Worm (Caenorhabditis elegans) whole organism, L4 larva: Measurements from ENCODE around the gene npax-4.

Experiments used
- D1046.2 ChIP-seq: fragments of 200-800 bp; sonication (Bioruptor generic); IDR thresholded peaks from 2 replicates; pipeline ENCODE4 v1.3.6; 2022; ENCODE audit warnings: missing genetic modification characterization, missing compliant biosample characterization
- F49E8.2 ChIP-seq: sonication (generic microtip); optimal IDR thresholded peaks from 2 replicates; lab custom pipeline; 2016; ENCODE audit warnings: missing compliant biosample characterization, mild to moderate bottlenecking, missing genetic modification characterization, borderline replicate concordance
- ZK337.2 ChIP-seq: fragments of 200-800 bp; sonication (Bioruptor generic); IDR thresholded peaks from 2 replicates; pipeline ENCODE4 v1.3.6; 2022; ENCODE audit warnings: missing genetic modification reagents, missing genetic modification characterization, missing compliant biosample characterization
- ZK546.5 ChIP-seq, 2 experiments: sonication (generic microtip); optimal IDR thresholded peaks; 2 replicates each; lab custom pipeline; 2017; ENCODE audit warnings: missing biosample characterization in 2 of 2, missing genetic modification characterization in 2 of 2
- aha-1 ChIP-seq: fragments of 150-350 bp; peaks from one replicate; lab custom pipeline; 2014; ENCODE audit warnings: missing biosample characterization, missing genetic modification characterization
- arid-1 ChIP-seq: fragments of 200-800 bp; sonication (Bioruptor generic); conservative IDR thresholded peaks from 2 replicates; pipeline ENCODE4 v1.3.6; 2022; ENCODE audit warnings: missing genetic modification reagents, missing genetic modification characterization, missing compliant biosample characterization
- ceh-28 ChIP-seq: fragments of 150-350 bp; optimal IDR thresholded peaks from 2 replicates; lab custom pipeline; 2014; ENCODE audit warnings: missing biosample characterization, missing genetic modification reagents, missing genetic modification characterization
- ceh-32 ChIP-seq: sonication (generic microtip); optimal IDR thresholded peaks from 2 replicates; lab custom pipeline; 2016; ENCODE audit warnings: mild to moderate bottlenecking, missing genetic modification characterization, missing compliant biosample characterization; ENCODE audit not compliant: poor library complexity
- ces-1 ChIP-seq: fragments of 150-350 bp; sonication (generic microtip); optimal IDR thresholded peaks from 4 replicates; lab custom pipeline; 2014; ENCODE audit warnings: missing biosample characterization, missing genetic modification reagents, missing genetic modification characterization
- daf-16 ChIP-seq, 3 experiments: sonication (generic microtip); optimal IDR thresholded peaks; 2 replicates each; lab custom pipeline; 2016 to 2017; ENCODE audit warnings: missing genetic modification characterization in 3 of 3, missing genetic modification reagents in 3 of 3, mild to moderate bottlenecking in 2 of 3, missing compliant biosample characterization in 2 of 3, missing biosample characterization in 1 of 3, moderate library complexity in 1 of 3
- daf-8 ChIP-seq: fragments of 200-800 bp; sonication (Bioruptor generic); IDR thresholded peaks from 2 replicates; pipeline ENCODE4 v1.3.6; 2022; ENCODE audit warnings: missing genetic modification characterization, missing compliant biosample characterization
- dmd-9 ChIP-seq: fragments of 200-800 bp; sonication (Bioruptor generic); IDR thresholded peaks from 2 replicates; pipeline ENCODE4 v1.3.6; 2022; ENCODE audit warnings: missing genetic modification reagents, missing genetic modification characterization, missing compliant biosample characterization
- duxl-1 ChIP-seq: sonication (generic microtip); optimal IDR thresholded peaks from 2 replicates; lab custom pipeline; 2016; ENCODE audit warnings: mild to moderate bottlenecking, missing genetic modification characterization, moderate library complexity, missing compliant biosample characterization; ENCODE audit not compliant: poor library complexity
- dve-1 ChIP-seq: sonication (generic microtip); optimal IDR thresholded peaks from 2 replicates; lab custom pipeline; 2017; ENCODE audit warnings: antibody characterized with exemption, mild to moderate bottlenecking, missing genetic modification characterization, missing compliant biosample characterization; ENCODE audit not compliant: insufficient read depth
- egl-43 ChIP-seq: fragments of 200-800 bp; sonication (Bioruptor generic); IDR thresholded peaks from 2 replicates; pipeline ENCODE4 v1.3.6; 2022; ENCODE audit warnings: missing genetic modification reagents, missing genetic modification characterization, missing compliant biosample characterization
- hlh-11 ChIP-seq: fragments of 200-800 bp; sonication (Bioruptor generic); optimal IDR thresholded peaks from 2 replicates; lab custom pipeline; 2018; ENCODE audit warnings: mild to moderate bottlenecking, missing genetic modification characterization, missing compliant biosample characterization
- hlh-30 ChIP-seq: sonication (generic microtip); optimal IDR thresholded peaks from 2 replicates; lab custom pipeline; 2017; ENCODE audit warnings: antibody characterized with exemption, mild to moderate bottlenecking, missing genetic modification characterization, missing compliant biosample characterization; ENCODE audit not compliant: insufficient read depth
- hmg-1.1 ChIP-seq: fragments of 200-800 bp; sonication (Bioruptor generic); IDR thresholded peaks from 2 replicates; pipeline ENCODE4 v1.3.6; 2022; ENCODE audit warnings: missing genetic modification reagents, missing genetic modification characterization, missing compliant biosample characterization
- lin-13 ChIP-seq: fragments of 150-350 bp; optimal IDR thresholded peaks from 2 replicates; lab custom pipeline; 2014; ENCODE audit warnings: missing biosample characterization, missing genetic modification reagents, missing genetic modification characterization
- lin-29 ChIP-seq: fragments of 200-800 bp; sonication (Bioruptor generic); IDR thresholded peaks from 2 replicates; pipeline ENCODE4 v1.3.6; 2022; ENCODE audit warnings: missing genetic modification reagents, missing genetic modification characterization, missing compliant biosample characterization
- madf-9 ChIP-seq: fragments of 200-800 bp; sonication (Bioruptor generic); conservative IDR thresholded peaks from 2 replicates; pipeline ENCODE4 v1.3.6; 2022; ENCODE audit warnings: missing genetic modification reagents, missing genetic modification characterization, missing compliant biosample characterization
- mdl-1 ChIP-seq, 2 experiments: fragments of 150-350 bp in 1 of 2; sonication (generic microtip) in 1 of 2; optimal IDR thresholded peaks; 2 replicates each; lab custom pipeline; 2014 to 2017; ENCODE audit warnings: missing biosample characterization in 2 of 2, missing genetic modification characterization in 2 of 2
- mdt-29 ChIP-seq: fragments of 200-800 bp; sonication (Bioruptor generic); IDR thresholded peaks from 2 replicates; pipeline ENCODE4 v1.3.6; 2022; ENCODE audit warnings: missing genetic modification reagents, missing genetic modification characterization, missing compliant biosample characterization
- mep-1 ChIP-seq: fragments of 150-350 bp; sonication (generic microtip); optimal IDR thresholded peaks from 3 replicates; lab custom pipeline; 2014; ENCODE audit warnings: missing biosample characterization, missing genetic modification characterization
- mes-2 ChIP-seq: sonication (generic microtip); optimal IDR thresholded peaks from 2 replicates; lab custom pipeline; 2016; ENCODE audit warnings: missing genotype, mild to moderate bottlenecking, missing genetic modification characterization, missing compliant biosample characterization; ENCODE audit not compliant: poor library complexity, severe bottlenecking
- mxl-3 ChIP-seq: fragments of 200-800 bp; sonication (Bioruptor generic); optimal IDR thresholded peaks from 2 replicates; lab custom pipeline; 2018; ENCODE audit warnings: mild to moderate bottlenecking, missing genetic modification characterization, missing compliant biosample characterization
- nhr-102 ChIP-seq: sonication (generic microtip); optimal IDR thresholded peaks from 2 replicates; lab custom pipeline; 2016; ENCODE audit warnings: mild to moderate bottlenecking, missing genetic modification characterization, moderate library complexity, missing compliant biosample characterization
- nhr-11 ChIP-seq: fragments of 150-350 bp; optimal IDR thresholded peaks from 2 replicates; lab custom pipeline; 2014; ENCODE audit warnings: missing biosample characterization, missing genetic modification characterization
- nhr-25 ChIP-seq: sonication (generic microtip); optimal IDR thresholded peaks from 2 replicates; lab custom pipeline; 2017; ENCODE audit warnings: missing genetic modification characterization, mild to moderate bottlenecking, missing compliant biosample characterization, antibody characterized with exemption, moderate library complexity, borderline replicate concordance; ENCODE audit not compliant: insufficient read depth
- nhr-28 ChIP-seq: fragments of 150-350 bp; optimal IDR thresholded peaks from 2 replicates; lab custom pipeline; 2014; ENCODE audit warnings: missing biosample characterization, missing genetic modification characterization
- nhr-76 ChIP-seq: fragments of 150-350 bp; optimal IDR thresholded peaks from 2 replicates; lab custom pipeline; 2014; ENCODE audit warnings: missing biosample characterization, missing genetic modification characterization
- nhr-77 ChIP-seq: fragments of 150-350 bp; optimal IDR thresholded peaks from 2 replicates; lab custom pipeline; 2014; ENCODE audit warnings: missing biosample characterization, missing genetic modification characterization
- pha-4 ChIP-seq, 2 experiments: fragments of 150-350 bp in 1 of 2; fragments of 200-800 bp in 1 of 2; sonication (Bioruptor generic) in 1 of 2; IDR thresholded peaks in 1 of 2; optimal IDR thresholded peaks in 1 of 2; 2 replicates each; pipeline versions ENCODE4 v1.3.6 to Lab custom; 2014 to 2022; ENCODE audit warnings: missing genetic modification characterization in 2 of 2, missing genetic modification reagents in 2 of 2, missing biosample characterization in 1 of 2, missing compliant biosample characterization in 1 of 2
- sdz-12 ChIP-seq: fragments of 200-800 bp; sonication (Bioruptor generic); optimal IDR thresholded peaks from 2 replicates; lab custom pipeline; 2018; ENCODE audit warnings: mild to moderate bottlenecking, missing genetic modification characterization, missing compliant biosample characterization
- skn-1 ChIP-seq: fragments of 150-350 bp; optimal IDR thresholded peaks from 2 replicates; lab custom pipeline; 2014; ENCODE audit warnings: missing biosample characterization, missing genetic modification characterization
- snpc-1.2 ChIP-seq: fragments of 200-800 bp; sonication (Bioruptor generic); IDR thresholded peaks from 2 replicates; pipeline ENCODE4 v1.3.6; 2022; ENCODE audit warnings: missing genetic modification reagents, missing genetic modification characterization, missing compliant biosample characterization
- snpc-4 ChIP-seq: fragments of 150-350 bp; optimal IDR thresholded peaks from 2 replicates; lab custom pipeline; 2014; ENCODE audit warnings: missing biosample characterization, missing genetic modification characterization
- unc-62 ChIP-seq, 3 experiments: fragments of 150-350 bp in 1 of 3; sonication (generic microtip); optimal IDR thresholded peaks in 2 of 3; peaks in 1 of 3; 1 replicate in 1 of 3; 2 replicates in 2 of 3; lab custom pipeline; 2014 to 2017; ENCODE audit warnings: missing biosample characterization in 3 of 3, missing genetic modification characterization in 3 of 3, missing genetic modification reagents in 3 of 3, missing genotype in 1 of 3
- zag-1 ChIP-seq: fragments of 150-350 bp; optimal IDR thresholded peaks from 2 replicates; lab custom pipeline; 2014; ENCODE audit warnings: missing biosample characterization, missing genetic modification characterization

npax-4 gene

DNA sequence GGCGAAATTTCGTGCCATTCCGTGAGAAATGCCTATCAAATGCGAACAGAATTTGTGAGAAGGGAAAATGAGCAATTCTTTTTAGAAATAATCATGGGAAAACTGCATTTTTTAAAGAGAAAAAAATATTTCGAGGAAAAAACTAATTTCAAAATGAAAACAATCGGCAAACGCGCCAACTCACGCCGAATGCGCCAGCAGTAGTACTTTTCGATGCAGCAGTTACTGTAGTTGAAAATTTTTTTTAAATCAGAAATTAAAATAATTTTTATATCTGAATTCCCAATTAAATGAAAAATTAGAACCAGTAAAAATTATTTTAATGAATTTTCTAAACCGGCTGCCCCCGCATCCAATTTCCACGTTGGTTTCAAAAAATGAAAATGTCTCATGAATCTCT is 43.7 kb upstream of the npax-4 start:
- no peak for TF ChIP-seq mdl-1 (tag; optimal IDR thresholded peaks at IDR 0.05; lab: Kevin White, UChicago)
- peak; percentile 53; the same call in 1 of the 2 replicates for TF ChIP-seq snpc-1.2 (GFP tag; lab: Robert Waterston, UW)
- TF ChIP-seq, all 104 proteins: peak for 1

DNA sequence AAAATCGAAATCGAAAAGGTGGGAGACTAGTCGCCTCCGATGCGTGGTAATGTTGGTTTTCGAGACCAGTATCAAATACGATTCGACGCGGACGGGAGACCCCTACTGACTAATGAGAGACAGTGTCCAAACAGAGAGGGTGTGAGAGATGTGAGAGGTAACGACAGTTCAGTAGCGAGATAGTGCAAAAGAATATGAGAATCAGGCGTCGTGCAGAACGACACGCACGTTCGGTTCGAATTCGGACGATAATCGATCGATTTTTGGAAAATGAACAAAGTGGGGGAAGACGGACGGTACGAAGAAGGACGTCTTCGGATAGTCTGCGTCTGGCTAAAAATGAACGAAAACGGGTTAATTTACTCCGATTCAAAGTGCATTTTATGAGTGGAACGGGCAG is 42.2 kb upstream of the npax-4 start, which contains the start of gene D1046.16:
Gene D1046.16 (plus strand): TSS at position 195 of the 400 bp plus-strand sequence.
- no peak for TF ChIP-seq arid-1 (GFP tag; lab: Robert Waterston, UW)
- TF ChIP-seq nhr-102 (tag; lab: Kevin White, UChicago): no peak
- TF ChIP-seq mxl-3 (GFP tag; lab: Kevin White, UChicago): peak; percentile 53
- no peak for TF ChIP-seq snpc-4 (tag; lab: Kevin White, UChicago)
- 0 out of 2 replicates have a peak, but pooled peaks have one; percentile 43 for TF ChIP-seq hmg-1.1 (GFP tag; lab: Robert Waterston, UW)
- no peak for TF ChIP-seq daf-8 (GFP tag; lab: Robert Waterston, UW)
- TF ChIP-seq nhr-28: peak; percentile 58
- no peak for TF ChIP-seq duxl-1 (tag; lab: Kevin White, UChicago)
- peak; percentile 3 for TF ChIP-seq hlh-30 (tag; lab: Kevin White, UChicago)
- TF ChIP-seq egl-43 (GFP tag; lab: Robert Waterston, UW): no peak
- TF ChIP-seq nhr-76 (tag; lab: Kevin White, UChicago): no peak
- no peak for TF ChIP-seq lin-13
- no peak for TF ChIP-seq lin-29 (GFP tag; lab: Robert Waterston, UW)
- TF ChIP-seq unc-62 (GFP tag; optimal IDR thresholded peaks at IDR 0.05 in 1 of 2; lab: Kevin White, UChicago): peak in 1 of 2 experiments; percentile 15
- TF ChIP-seq unc-62 (tag; optimal IDR thresholded peaks at IDR 0.05; lab: Kevin White, UChicago): no peak
- peak; percentile 2 for TF ChIP-seq nhr-77 (tag; lab: Kevin White, UChicago)
- peak; percentile 82 for TF ChIP-seq D1046.2 (GFP tag; lab: Robert Waterston, UW)
- no peak for TF ChIP-seq dmd-9
- no peak for TF ChIP-seq daf-16 (GFP tag; optimal IDR thresholded peaks at IDR 0.05; lab: Kevin White, UChicago)
- TF ChIP-seq daf-16 (tag; optimal IDR thresholded peaks at IDR 0.05; lab: Kevin White, UChicago): peak; percentile 20
- no peak for TF ChIP-seq F49E8.2 (tag; lab: Kevin White, UChicago)
- no peak for TF ChIP-seq ZK546.5 (tag; optimal IDR thresholded peaks at IDR 0.05; lab: Kevin White, UChicago)
- no peak for TF ChIP-seq aha-1 (tag; lab: Kevin White, UChicago)
- TF ChIP-seq ceh-32 (tag; lab: Kevin White, UChicago): no peak
- TF ChIP-seq mdt-29 (GFP tag; lab: Robert Waterston, UW): peak; percentile 41; the same call in 1 of the 2 replicates
- no peak for TF ChIP-seq zag-1 (tag; lab: Kevin White, UChicago)
- no peak for TF ChIP-seq sdz-12 (GFP tag; lab: Kevin White, UChicago)
- TF ChIP-seq ZK337.2: no peak
- peak in 1 of 2 experiments; percentile 46 for TF ChIP-seq mdl-1 (tag; optimal IDR thresholded peaks at IDR 0.05; lab: Kevin White, UChicago)
- peak; percentile 56 for TF ChIP-seq mes-2
- peak; percentile 19 for TF ChIP-seq dve-1 (tag; lab: Kevin White, UChicago)
- TF ChIP-seq skn-1: no peak
- peak; percentile 41 for TF ChIP-seq nhr-25 (tag; lab: Kevin White, UChicago)
- TF ChIP-seq mep-1: no peak
- no peak for TF ChIP-seq pha-4 (GFP tag; IDR thresholded peaks at IDR 0.05; lab: Robert Waterston, UW)
- TF ChIP-seq pha-4 (tag; optimal IDR thresholded peaks at IDR 0.05; lab: Kevin White, UChicago): no peak
- TF ChIP-seq ces-1 (GFP tag; lab: Kevin White, UChicago): no peak
- TF ChIP-seq ceh-28 (tag; lab: Kevin White, UChicago): peak; percentile 50
- TF ChIP-seq madf-9 (GFP tag; lab: Robert Waterston, UW): no peak
- no peak for TF ChIP-seq nhr-11 (tag; lab: Kevin White, UChicago)
- peak; percentile 39 for TF ChIP-seq hlh-11 (tag; lab: Kevin White, UChicago)
